Fruit fly (Drosophila melanogaster): Measurements from ENCODE around the gene CG1271.

The CG1271 gene

dm6 chr3L:3096073-3096725 lies 43.9 kb downstream of the CG1271 start (continued):
- no peak for TF ChIP-seq CG7372 (GFP tag; IDR thresholded peaks at IDR 0.05)
- TF ChIP-seq ap (GFP tag; IDR thresholded peaks at IDR 0.05), result no peak
- TF ChIP-seq CG11696 (GFP tag; IDR thresholded peaks at IDR 0.05), result no peak
- TF ChIP-seq CG13894 (tag; optimal IDR thresholded peaks at IDR 0.05), result peak; percentile 40
- TF ChIP-seq BtbVII (GFP tag; optimal IDR thresholded peaks at IDR 0.05), result no peak
- TF ChIP-seq kah (GFP tag; optimal IDR thresholded peaks at IDR 0.05), result no peak
- TF ChIP-seq CG16815 (GFP tag; optimal IDR thresholded peaks at IDR 0.05), result no peak
- no peak for TF ChIP-seq Usf (GFP tag; optimal IDR thresholded peaks at IDR 0.05)
- no peak for TF ChIP-seq CG10431 (GFP tag; optimal IDR thresholded peaks at IDR 0.05)
- no peak for TF ChIP-seq tin (GFP tag; optimal IDR thresholded peaks at IDR 0.05)
- TF ChIP-seq CG8281 (tag; optimal IDR thresholded peaks at IDR 0.05), result no peak
- TF ChIP-seq sens (GFP tag), result no peak
- no peak for TF ChIP-seq unpg (GFP tag; optimal IDR thresholded peaks at IDR 0.05)
- no peak for TF ChIP-seq CG6254 (GFP tag; optimal IDR thresholded peaks at IDR 0.05)
- TF ChIP-seq Aef1 (GFP tag; IDR thresholded peaks at IDR 0.05), result no peak
- no peak for TF ChIP-seq CG10565 (GFP tag; optimal IDR thresholded peaks at IDR 0.05)
- peak; percentile 92 for TF ChIP-seq nerfin-2 (GFP tag; IDR thresholded peaks at IDR 0.05; ENCODE audit: partially characterized antibody)
- peak; percentile 11 for TF ChIP-seq pho (GFP tag; optimal IDR thresholded peaks at IDR 0.05)
- no peak for TF ChIP-seq da (GFP tag; optimal IDR thresholded peaks at IDR 0.05)

- TF ChIP-seq Scr (GFP tag; IDR thresholded peaks at IDR 0.05; ENCODE audit: partially characterized antibody), result peak; percentile 45
- TF ChIP-seq CG31365 (tag; optimal IDR thresholded peaks at IDR 0.05), result no peak
- TF ChIP-seq CG4617 (GFP tag; optimal IDR thresholded peaks at IDR 0.05; ENCODE audit: borderline replicate concordance), result no peak
- no peak for TF ChIP-seq ci (GFP tag; IDR thresholded peaks at IDR 0.05)
- no peak for TF ChIP-seq CG9609 (GFP tag; optimal IDR thresholded peaks at IDR 0.05)
- TF ChIP-seq TFAM (GFP tag; optimal IDR thresholded peaks at IDR 0.05), result no peak
- TF ChIP-seq CG8478 (optimal IDR thresholded peaks at IDR 0.05), result no peak
- peak; percentile 44; the same call in 1 of the 3 replicates for TF ChIP-seq vnd (GFP tag; IDR thresholded peaks at IDR 0.05; ENCODE audit: partially characterized antibody)
- TF ChIP-seq CG11085 (GFP tag; IDR thresholded peaks at IDR 0.05), result no peak
- no peak for TF ChIP-seq cwo (GFP tag; optimal IDR thresholded peaks at IDR 0.05)
- no peak for TF ChIP-seq emc (GFP tag; optimal IDR thresholded peaks at IDR 0.05)
- TF ChIP-seq Pdp1 (GFP tag; optimal IDR thresholded peaks at IDR 0.05), result peak in 1 of 2 experiments; percentile 68
- peak; percentile 54; the same call in 2 of the 3 replicates for TF ChIP-seq CG14860 (GFP tag; IDR thresholded peaks at IDR 0.05; ENCODE audit: partially characterized antibody)
- TF ChIP-seq prd (optimal IDR thresholded peaks at IDR 0.05), result no peak
- no peak for TF ChIP-seq prd (GFP tag; IDR thresholded peaks at IDR 0.05)
- TF ChIP-seq Ets65A (GFP tag), result peak; percentile 34
- peak; percentile 61; the same call in 1 of the 2 replicates for TF ChIP-seq tna (GFP tag; IDR thresholded peaks at IDR 0.05; ENCODE audit: partially characterized antibody)
- no peak for TF ChIP-seq NK7.1 (GFP tag; optimal IDR thresholded peaks at IDR 0.05)
- TF ChIP-seq luna (GFP tag; optimal IDR thresholded peaks at IDR 0.05), result no peak
- TF ChIP-seq twi (tag; optimal IDR thresholded peaks at IDR 0.05), result no peak
- no peak for TF ChIP-seq abd-A (tag; optimal IDR thresholded peaks at IDR 0.05)
- no peak for TF ChIP-seq CG18011 (GFP tag; optimal IDR thresholded peaks at IDR 0.05)
- TF ChIP-seq Sry-δ (GFP tag; optimal IDR thresholded peaks at IDR 0.05), result no peak
- no peak for TF ChIP-seq hkb (optimal IDR thresholded peaks at IDR 0.05)
- TF ChIP-seq hkb (GFP tag; IDR thresholded peaks at IDR 0.05), result no peak
- TF ChIP-seq dmrt99B (tag; optimal IDR thresholded peaks at IDR 0.05), result no peak
- peak; percentile 15; the same call in 1 of the 4 replicates for TF ChIP-seq Dll (GFP tag; IDR thresholded peaks at IDR 0.05; ENCODE audit: partially characterized antibody)
- no peak for TF ChIP-seq nerfin-1 (tag; optimal IDR thresholded peaks at IDR 0.05)
- no peak for TF ChIP-seq ase (GFP tag; IDR thresholded peaks at IDR 0.05)
These were observed 44.6 kb downstream of the CG1271 start for dm6 chr3L:3096726-3097597.
